Fruit fly (Drosophila melanogaster) whole organism, embryonic: ENCODE data around the gene CG31800.

Experiments used
- Ada2b ChIP-seq: fragments of 200-800 bp; sonication (Bioruptor generic); IDR thresholded peaks from 2 replicates; pipeline ENCODE4 v1.3.6; 2022; ENCODE audit warnings: missing biosample characterization, missing genetic modification characterization
- Aef1 ChIP-seq: fragments of 200-800 bp; sonication (Bioruptor generic); IDR thresholded peaks from 3 replicates; pipeline ENCODE4 v1.3.6; 2022; ENCODE audit warnings: missing biosample characterization, missing genetic modification characterization
- BtbVII ChIP-seq: fragments of 200-800 bp; sonication (Bioruptor generic); optimal IDR thresholded peaks from 3 replicates; lab custom pipeline; 2017; ENCODE audit warnings: missing biosample characterization, mild to moderate bottlenecking, missing genetic modification characterization
- CG10209 ChIP-seq: fragments of 200-800 bp; sonication (Bioruptor generic); optimal IDR thresholded peaks from 3 replicates; lab custom pipeline; 2017; ENCODE audit warnings: missing biosample characterization, mild to moderate bottlenecking, missing genetic modification characterization, missing genetic modification reagents
- CG10321 ChIP-seq: fragments of 200-800 bp; sonication (Bioruptor generic); IDR thresholded peaks from 2 replicates; pipeline ENCODE4 v1.3.6; 2022; ENCODE audit warnings: missing biosample characterization, missing genetic modification characterization
- CG10431 ChIP-seq: fragments of 200-800 bp; sonication (Bioruptor generic); optimal IDR thresholded peaks from 3 replicates; lab custom pipeline; 2018; ENCODE audit warnings: missing biosample characterization, mild to moderate bottlenecking, missing genetic modification characterization
- CG10543 ChIP-seq: fragments of 200-800 bp; sonication (Bioruptor generic); optimal IDR thresholded peaks from 3 replicates; lab custom pipeline; 2017; ENCODE audit warnings: missing biosample characterization, mild to moderate bottlenecking, missing genetic modification characterization, moderate library complexity
- CG12219 ChIP-seq: fragments of 200-800 bp; sonication (Bioruptor generic); optimal IDR thresholded peaks from 3 replicates; lab custom pipeline; 2018; ENCODE audit warnings: missing biosample characterization, mild to moderate bottlenecking, missing genetic modification characterization
- CG13894 ChIP-seq: fragments of 200-800 bp; sonication (Bioruptor generic); optimal IDR thresholded peaks from 3 replicates; lab custom pipeline; 2018; ENCODE audit warnings: missing biosample characterization, mild to moderate bottlenecking, missing genetic modification characterization, moderate library complexity
- CG17361 ChIP-seq: fragments of 200-800 bp; sonication (Bioruptor generic); IDR thresholded peaks from 3 replicates; pipeline ENCODE4 v1.3.6; 2022; ENCODE audit warnings: missing biosample characterization, missing genetic modification characterization
- CG17385 ChIP-seq: fragments of 200-800 bp; sonication (Bioruptor generic); optimal IDR thresholded peaks from 3 replicates; lab custom pipeline; 2018; ENCODE audit warnings: missing biosample characterization, mild to moderate bottlenecking, missing genetic modification characterization
- CG17829 ChIP-seq: fragments of 200-800 bp; optimal IDR thresholded peaks from 2 replicates; lab custom pipeline; 2019; ENCODE audit warnings: missing biosample characterization, mild to moderate bottlenecking, missing genetic modification characterization, moderate library complexity
- CG2120 ChIP-seq: fragments of 200-800 bp; sonication (Bioruptor generic); optimal IDR thresholded peaks from 3 replicates; lab custom pipeline; 2016; ENCODE audit warnings: missing biosample characterization, missing genetic modification characterization
- CG30020 ChIP-seq: fragments of 200-800 bp; optimal IDR thresholded peaks from 2 replicates; lab custom pipeline; 2019; ENCODE audit warnings: missing biosample characterization, mild to moderate bottlenecking, missing genetic modification characterization, moderate library complexity
- CG4328 ChIP-seq: fragments of 200-800 bp; sonication (Bioruptor generic); optimal IDR thresholded peaks from 3 replicates; lab custom pipeline; 2017; ENCODE audit warnings: missing biosample characterization, missing genetic modification reagents, missing genetic modification characterization
- CG4707 ChIP-seq: fragments of 200-800 bp; sonication (Bioruptor generic); optimal IDR thresholded peaks from 2 replicates; lab custom pipeline; 2018; ENCODE audit warnings: missing biosample characterization, mild to moderate bottlenecking, missing genetic modification characterization, moderate library complexity
- CG7372 ChIP-seq: fragments of 200-800 bp; sonication (Bioruptor generic); IDR thresholded peaks from 2 replicates; pipeline ENCODE4 v1.3.6; 2022; ENCODE audit warnings: missing biosample characterization, missing genetic modification characterization
- CG8290 ChIP-seq, 3 experiments: fragments of 200-800 bp; sonication (Bioruptor generic); optimal IDR thresholded peaks; 2 replicates each; lab custom pipeline; 2016 to 2019; ENCODE audit warnings: missing biosample characterization in 3 of 3, missing genetic modification characterization in 3 of 3, mild to moderate bottlenecking in 2 of 3, moderate library complexity in 1 of 3
- CG8765 ChIP-seq: fragments of 200-800 bp; sonication (Bioruptor generic); IDR thresholded peaks from 2 replicates; pipeline ENCODE4 v1.3.6; 2022; ENCODE audit warnings: missing biosample characterization, missing genetic modification characterization
- CG8924 ChIP-seq: fragments of 200-800 bp; optimal IDR thresholded peaks from 3 replicates; lab custom pipeline; 2019; ENCODE audit warnings: missing biosample characterization, mild to moderate bottlenecking, missing genetic modification characterization, moderate library complexity
- CG9727 ChIP-seq: fragments of 200-800 bp; sonication (Bioruptor generic); optimal IDR thresholded peaks from 3 replicates; lab custom pipeline; 2017; ENCODE audit warnings: missing biosample characterization, mild to moderate bottlenecking, missing genetic modification characterization
- Doc3 ChIP-seq: fragments of 200-800 bp; sonication (Bioruptor generic); IDR thresholded peaks from 3 replicates; pipeline ENCODE4 v1.3.6; 2022; ENCODE audit warnings: missing biosample characterization, missing genetic modification characterization; ENCODE audit not compliant: partially characterized antibody
- H2.0 ChIP-seq: fragments of 200-800 bp; sonication (Bioruptor generic); IDR thresholded peaks from 2 replicates; pipeline ENCODE4 v1.3.6; 2022; ENCODE audit warnings: missing biosample characterization, missing genetic modification characterization
- Hey ChIP-seq: fragments of 200-800 bp; sonication (Bioruptor generic); optimal IDR thresholded peaks from 3 replicates; lab custom pipeline; 2018; ENCODE audit warnings: missing biosample characterization, mild to moderate bottlenecking, missing genetic modification characterization
- Hmx ChIP-seq: fragments of 200-800 bp; sonication (Bioruptor generic); optimal IDR thresholded peaks from 2 replicates; lab custom pipeline; 2016; ENCODE audit warnings: missing biosample characterization, missing genetic modification characterization
- Lhr ChIP-seq: fragments of 200-800 bp; sonication (Bioruptor generic); optimal IDR thresholded peaks from 3 replicates; lab custom pipeline; 2017; ENCODE audit warnings: mild to moderate bottlenecking, missing biosample characterization, missing genetic modification reagents, missing genetic modification characterization
- Max ChIP-seq: fragments of 200-800 bp; sonication (Bioruptor generic); optimal IDR thresholded peaks from 2 replicates; lab custom pipeline; 2016; ENCODE audit warnings: missing biosample characterization, mild to moderate bottlenecking, missing genetic modification characterization
- Nf-YB ChIP-seq: fragments of 200-800 bp; sonication (Bioruptor generic); optimal IDR thresholded peaks from 3 replicates; lab custom pipeline; 2019; ENCODE audit warnings: missing biosample characterization, mild to moderate bottlenecking, missing genetic modification characterization, moderate library complexity
- Oaz ChIP-seq: fragments of 200-800 bp; sonication (Bioruptor generic); IDR thresholded peaks from 2 replicates; pipeline ENCODE4 v1.3.6; 2022; ENCODE audit warnings: missing biosample characterization, missing genetic modification characterization
- Oli ChIP-seq: fragments of 200-800 bp; sonication (Bioruptor generic); optimal IDR thresholded peaks from 2 replicates; lab custom pipeline; 2018; ENCODE audit warnings: missing biosample characterization, mild to moderate bottlenecking, missing genetic modification characterization, moderate library complexity
- Six4 ChIP-seq: fragments of 200-800 bp; sonication (Bioruptor generic); optimal IDR thresholded peaks from 2 replicates; lab custom pipeline; 2016; ENCODE audit warnings: missing biosample characterization, missing genetic modification characterization
- Sry-δ ChIP-seq: fragments of 200-800 bp; sonication (Bioruptor generic); optimal IDR thresholded peaks from 2 replicates; lab custom pipeline; 2016; ENCODE audit warnings: missing biosample characterization, missing genetic modification characterization
- YL-1 ChIP-seq: fragments of 200-800 bp; sonication (Bioruptor generic); optimal IDR thresholded peaks from 3 replicates; lab custom pipeline; 2017; ENCODE audit warnings: missing biosample characterization, mild to moderate bottlenecking, missing genetic modification characterization
- amos ChIP-seq: fragments of 200-800 bp; sonication (Bioruptor generic); IDR thresholded peaks from 2 replicates; pipeline ENCODE4 v1.3.6; 2022; ENCODE audit warnings: missing biosample characterization, missing genetic modification characterization; ENCODE audit not compliant: partially characterized antibody
- ap ChIP-seq: fragments of 200-800 bp; sonication (Bioruptor generic); IDR thresholded peaks from 2 replicates; pipeline ENCODE4 v1.3.6; 2022; ENCODE audit warnings: missing biosample characterization, missing genetic modification characterization
- ash1 ChIP-seq: fragments of 200-800 bp; sonication (Bioruptor generic); optimal IDR thresholded peaks from 2 replicates; lab custom pipeline; 2018; ENCODE audit warnings: missing biosample characterization, mild to moderate bottlenecking, missing genetic modification characterization
- da ChIP-seq: fragments of 200-800 bp; sonication (Bioruptor generic); optimal IDR thresholded peaks from 2 replicates; lab custom pipeline; 2016; ENCODE audit warnings: missing biosample characterization, missing genetic modification characterization
- grau ChIP-seq: fragments of 200-800 bp; optimal IDR thresholded peaks from 3 replicates; lab custom pipeline; 2019; ENCODE audit warnings: missing biosample characterization, mild to moderate bottlenecking, missing genetic modification characterization, moderate library complexity
- grn ChIP-seq: fragments of 200-800 bp; sonication (Bioruptor generic); optimal IDR thresholded peaks from 3 replicates; lab custom pipeline; 2017; ENCODE audit warnings: missing biosample characterization, missing genetic modification characterization
- gsb ChIP-seq: fragments of 200-800 bp; sonication (Bioruptor generic); IDR thresholded peaks from 2 replicates; pipeline ENCODE4 v1.3.6; 2022; ENCODE audit warnings: missing biosample characterization, missing genetic modification characterization
- hbn ChIP-seq: fragments of 200-800 bp; sonication (Bioruptor generic); IDR thresholded peaks from 2 replicates; pipeline ENCODE4 v1.3.6; 2022; ENCODE audit warnings: missing biosample characterization, missing genetic modification characterization; ENCODE audit not compliant: partially characterized antibody
- lov ChIP-seq, 2 experiments: fragments of 200-800 bp in 1 of 2; fragments of >200 bp in 1 of 2; sonication (Bioruptor generic) in 1 of 2; IDR thresholded peaks in 1 of 2; optimal IDR thresholded peaks in 1 of 2; 2 replicates in 1 of 2; 3 replicates in 1 of 2; pipeline versions ENCODE4 v1.3.6 to Lab custom; 2017 to 2022; ENCODE audit warnings: missing biosample characterization in 1 of 2, missing genetic modification characterization in 1 of 2
- pfk ChIP-seq: fragments of 200-800 bp; sonication (Bioruptor generic); optimal IDR thresholded peaks from 2 replicates; lab custom pipeline; 2018; ENCODE audit warnings: missing biosample characterization, mild to moderate bottlenecking, missing genetic modification characterization, moderate library complexity
- pita ChIP-seq: fragments of 200-800 bp; sonication (Bioruptor generic); optimal IDR thresholded peaks from 2 replicates; lab custom pipeline; 2017; ENCODE audit warnings: missing biosample characterization, mild to moderate bottlenecking, missing genetic modification characterization
- sima ChIP-seq: fragments of 200-800 bp; sonication (Bioruptor generic); optimal IDR thresholded peaks from 2 replicates; lab custom pipeline; 2016; ENCODE audit warnings: missing biosample characterization, missing genetic modification characterization
- sna ChIP-seq: fragments of 200-800 bp; sonication (Bioruptor generic); IDR thresholded peaks from 2 replicates; pipeline ENCODE4 v1.3.6; 2022; ENCODE audit warnings: missing biosample characterization, missing genetic modification characterization; ENCODE audit not compliant: partially characterized antibody
- stc ChIP-seq: fragments of 200-800 bp; sonication (Bioruptor generic); IDR thresholded peaks from 2 replicates; pipeline ENCODE4 v1.3.6; 2022; ENCODE audit warnings: missing biosample characterization, missing genetic modification characterization
- tio ChIP-seq: fragments of 200-800 bp; sonication (Bioruptor generic); optimal IDR thresholded peaks from 2 replicates; lab custom pipeline; 2017; ENCODE audit warnings: missing biosample characterization, missing genetic modification characterization, inconsistent platforms
- yki ChIP-seq: fragments of >200 bp; optimal IDR thresholded peaks from 3 replicates; lab custom pipeline; 2018
- zfh2 ChIP-seq: fragments of 200-800 bp; sonication (Bioruptor generic); optimal IDR thresholded peaks from 2 replicates; lab custom pipeline; 2016; ENCODE audit warnings: missing biosample characterization, missing genetic modification characterization

Gene CG31800

DNA sequence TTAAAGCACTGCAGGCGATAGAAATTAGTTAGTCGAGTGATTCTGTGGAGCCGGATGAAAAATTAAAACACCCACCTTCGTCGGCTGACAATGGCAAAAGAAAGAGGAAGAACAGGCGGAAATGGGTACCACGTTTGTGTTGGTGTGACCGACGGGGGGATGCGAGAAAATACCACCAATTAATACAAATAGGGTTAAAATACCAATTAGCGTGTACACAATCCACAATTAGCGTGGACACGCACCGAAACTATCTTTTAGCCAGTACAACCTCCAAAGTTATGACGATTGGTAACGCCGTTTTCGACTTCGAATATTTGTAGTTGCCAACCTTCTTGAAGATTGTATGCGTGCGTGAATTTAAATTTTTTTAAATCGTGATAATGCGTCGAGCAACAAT is 25.2 kb downstream of the CG31800 start, which contains the start of gene RpL30 (continued):
- TF ChIP-seq stc (GFP tag; lab: Robert Waterston, UW) (peak; percentile 91), CG8924 (tag; lab: Kevin White, UChicago) (peak; percentile 87), Oaz (peak; percentile 73), zfh2 (GFP tag; lab: Kevin White, UChicago) (peak; percentile 87), CG13894 (tag; lab: Kevin White, UChicago) (peak; percentile 92), Hmx (GFP tag; lab: Kevin White, UChicago) (no peak), tio (peak; percentile 61), Max (peak; percentile 95), Doc3 (GFP tag; lab: Robert Waterston, UW) (peak; percentile 26; the same call in 1 of the 3 replicates), CG10431 (GFP tag; lab: Kevin White, UChicago) (peak; percentile 94), ash1 (peak; percentile 95), CG4707 (peak; percentile 94), Hey (tag; lab: Kevin White, UChicago) (peak; percentile 84), YL-1 (peak; percentile 99), da (GFP tag; lab: Kevin White, UChicago) (peak; percentile 88), grn (GFP tag; lab: Kevin White, UChicago) (peak; percentile 90), hbn (GFP tag; lab: Robert Waterston, UW) (peak; percentile 58), BtbVII (peak; percentile 95), gsb (GFP tag; lab: Robert Waterston, UW) (peak; percentile 74), CG9727 (GFP tag; lab: Kevin White, UChicago) (peak; percentile 95), ap (GFP tag; lab: Robert Waterston, UW) (peak; percentile 61; the same call in 1 of the 2 replicates), CG8290 (GFP tag; optimal IDR thresholded peaks at IDR 0.05; lab: Kevin White, UChicago) (peak; percentile 90), CG8290 (tag; optimal IDR thresholded peaks at IDR 0.05; lab: Kevin White, UChicago) (peak; percentile 84 to 98), CG30020 (tag; lab: Kevin White, UChicago) (peak; percentile 60), CG17829 (tag; lab: Kevin White, UChicago) (peak; percentile 90), CG10209 (peak; percentile 95), CG17361 (GFP tag; lab: Robert Waterston, UW) (peak; percentile 78), Ada2b (peak; percentile 69), CG2120 (GFP tag; lab: Kevin White, UChicago) (peak; percentile 81), sima (GFP tag; lab: Kevin White, UChicago) (peak; percentile 64), amos (GFP tag; lab: Robert Waterston, UW) (peak; percentile 69), Nf-YB (GFP tag; lab: Kevin White, UChicago) (peak; percentile 80), Lhr (GFP tag; lab: Kevin White, UChicago) (peak; percentile 99), pfk (GFP tag; lab: Kevin White, UChicago) (peak; percentile 83), H2.0 (GFP tag; lab: Robert Waterston, UW) (peak; percentile 84), Aef1 (peak; percentile 60), CG10543 (GFP tag; lab: Kevin White, UChicago) (peak; percentile 95), CG12219 (GFP tag; lab: Kevin White, UChicago) (peak; percentile 91), pita (peak; percentile 100), Six4 (GFP tag; lab: Kevin White, UChicago) (peak; percentile 73), CG10321 (GFP tag; lab: Robert Waterston, UW) (peak; percentile 66), CG8765 (GFP tag; lab: Robert Waterston, UW) (peak; percentile 70), sna (peak; percentile 19; the same call in 1 of the 2 replicates), grau (tag; lab: Kevin White, UChicago) (peak; percentile 80), yki (no peak), CG4328 (GFP tag; lab: Kevin White, UChicago) (peak; percentile 90), Sry-δ (GFP tag; lab: Kevin White, UChicago) (peak; percentile 82), CG17385 (GFP tag; lab: Kevin White, UChicago) (peak; percentile 99), lov (optimal IDR thresholded peaks at IDR 0.05; lab: Kevin White, UChicago) (no peak), lov (GFP tag; IDR thresholded peaks at IDR 0.05; lab: Robert Waterston, UW) (peak; percentile 95), CG7372 (GFP tag; lab: Robert Waterston, UW) (peak; percentile 43; the same call in 1 of the 2 replicates), Oli (tag; lab: Kevin White, UChicago) (peak; percentile 65)
